Worm (Caenorhabditis elegans) whole organism, young adult: ENCODE results near the gene C29F3.7.
"Not testable (repeated sequence)": the region's sequence is repeated elsewhere in the genome, so short reads cannot be mapped to it uniquely, and the experiment has no call there.

ENCODE experiments used
- B0035.1 ChIP-seq: sonication (generic microtip); optimal IDR thresholded peaks from 2 replicates; lab custom pipeline; 2016; ENCODE audit warnings: missing genetic modification characterization, mild to moderate bottlenecking, missing compliant biosample characterization, missing genotype, missing genetic modification reagents
- C17E4.6 ChIP-seq: fragments of 200-800 bp; sonication (Bioruptor generic); IDR thresholded peaks from 2 replicates; pipeline ENCODE4 v1.3.6; 2022; ENCODE audit warnings: missing genetic modification reagents, missing genetic modification characterization, missing compliant biosample characterization
- F23B12.7 ChIP-seq: sonication (generic microtip); optimal IDR thresholded peaks from 2 replicates; lab custom pipeline; 2017; ENCODE audit warnings: missing genetic modification characterization, mild to moderate bottlenecking, missing compliant biosample characterization, antibody characterized with exemption, moderate library complexity; ENCODE audit not compliant: insufficient read depth
- F33H1.4 ChIP-seq: fragments of 200-800 bp; sonication (Bioruptor generic); IDR thresholded peaks from 2 replicates; pipeline ENCODE4 v1.3.6; 2022; ENCODE audit warnings: missing genetic modification reagents, missing genetic modification characterization, missing compliant biosample characterization
- F37B4.10 ChIP-seq: fragments of 200-800 bp; sonication (Bioruptor generic); IDR thresholded peaks from 2 replicates; pipeline ENCODE4 v1.3.6; 2022; ENCODE audit warnings: missing genetic modification characterization, missing compliant biosample characterization
- F39B2.1 ChIP-seq: fragments of 200-800 bp; sonication (Bioruptor generic); IDR thresholded peaks from 2 replicates; pipeline ENCODE4 v1.3.6; 2022; ENCODE audit warnings: missing genetic modification reagents, missing genetic modification characterization, missing compliant biosample characterization
- F55B11.4 ChIP-seq: sonication (generic microtip); optimal IDR thresholded peaks from 2 replicates; lab custom pipeline; 2016; ENCODE audit warnings: missing compliant biosample characterization, missing genetic modification characterization, borderline replicate concordance; ENCODE audit not compliant: insufficient read depth
- K12H6.12 ChIP-seq: fragments of 200-800 bp; sonication (Bioruptor generic); optimal IDR thresholded peaks from 2 replicates; lab custom pipeline; 2018; ENCODE audit warnings: mild to moderate bottlenecking, missing genetic modification characterization, missing compliant biosample characterization
- Y53F4B.3 ChIP-seq: fragments of 200-800 bp; sonication (Bioruptor generic); IDR thresholded peaks from 2 replicates; pipeline ENCODE4 v1.3.6; 2022; ENCODE audit warnings: missing genetic modification reagents, missing genetic modification characterization, missing compliant biosample characterization
- Y53G8AR.9 ChIP-seq: fragments of 200-800 bp; sonication (Bioruptor generic); conservative IDR thresholded peaks from 2 replicates; pipeline ENCODE4 v1.3.6; 2022; ENCODE audit warnings: missing genetic modification reagents, missing genetic modification characterization, missing compliant biosample characterization
- ZK185.1 ChIP-seq: sonication (generic microtip); optimal IDR thresholded peaks from 2 replicates; lab custom pipeline; 2016; ENCODE audit warnings: mild to moderate bottlenecking, missing genetic modification characterization, missing compliant biosample characterization; ENCODE audit not compliant: poor library complexity, severe bottlenecking
- ama-1 ChIP-seq, 3 experiments: fragments of 150-350 bp in 1 of 3; sonication (generic microtip) in 2 of 3; optimal IDR thresholded peaks; 2 replicates each; lab custom pipeline; 2014 to 2018; ENCODE audit warnings: missing biosample characterization in 2 of 3, missing genetic modification characterization in 2 of 3, missing genetic modification reagents in 2 of 3
- aptf-2 ChIP-seq: fragments of 200-800 bp; sonication (Bioruptor generic); conservative IDR thresholded peaks from 2 replicates; pipeline ENCODE4 v1.3.6; 2022; ENCODE audit warnings: missing genetic modification reagents, missing genetic modification characterization, missing compliant biosample characterization
- aptf-3 ChIP-seq: fragments of 200-800 bp; sonication (Bioruptor generic); IDR thresholded peaks from 2 replicates; pipeline ENCODE4 v1.3.6; 2022; ENCODE audit warnings: missing genetic modification characterization, missing compliant biosample characterization
- bed-1 ChIP-seq: fragments of 200-800 bp; sonication (Bioruptor generic); IDR thresholded peaks from 2 replicates; pipeline ENCODE4 v1.3.6; 2022; ENCODE audit warnings: missing genetic modification reagents, missing genetic modification characterization, missing compliant biosample characterization
- ceh-100 ChIP-seq: fragments of 200-800 bp; sonication (Bioruptor generic); IDR thresholded peaks from 2 replicates; pipeline ENCODE4 v1.3.6; 2022; ENCODE audit warnings: missing genetic modification reagents, missing genetic modification characterization, missing compliant biosample characterization
- ceh-91 ChIP-seq: fragments of 200-800 bp; sonication (Bioruptor generic); IDR thresholded peaks from 2 replicates; pipeline ENCODE4 v1.3.6; 2022; ENCODE audit warnings: missing genetic modification reagents, missing genetic modification characterization, missing compliant biosample characterization
- dpff-1 ChIP-seq: sonication (generic microtip); optimal IDR thresholded peaks from 2 replicates; lab custom pipeline; 2017; ENCODE audit warnings: mild to moderate bottlenecking, missing genetic modification characterization, missing compliant biosample characterization
- efl-1 ChIP-seq: fragments of 150-350 bp; optimal IDR thresholded peaks from 2 replicates; lab custom pipeline; 2014; ENCODE audit warnings: missing biosample characterization, missing genetic modification reagents, missing genetic modification characterization
- egrh-3 ChIP-seq: fragments of 200-800 bp; sonication (Bioruptor generic); IDR thresholded peaks from 2 replicates; pipeline ENCODE4 v1.3.6; 2022; ENCODE audit warnings: missing genetic modification reagents, missing genetic modification characterization, missing compliant biosample characterization
- ets-4 ChIP-seq: fragments of 200-800 bp; sonication (Bioruptor generic); optimal IDR thresholded peaks from 2 replicates; lab custom pipeline; 2018; ENCODE audit warnings: mild to moderate bottlenecking, missing genetic modification characterization, missing compliant biosample characterization
- fkh-3 ChIP-seq: sonication (generic microtip); optimal IDR thresholded peaks from 2 replicates; lab custom pipeline; 2016; ENCODE audit warnings: mild to moderate bottlenecking, missing genetic modification characterization, missing compliant biosample characterization
- hlh-26 ChIP-seq: fragments of 200-800 bp; sonication (Bioruptor generic); conservative IDR thresholded peaks from 2 replicates; pipeline ENCODE4 v1.3.6; 2022; ENCODE audit warnings: missing genetic modification reagents, missing genetic modification characterization, missing compliant biosample characterization
- lin-35 ChIP-seq, 3 experiments: fragments of 150-350 bp in 2 of 3; sonication (generic microtip) in 1 of 3; optimal IDR thresholded peaks; 2 replicates each; lab custom pipeline; 2014 to 2018; ENCODE audit warnings: missing biosample characterization in 3 of 3, missing genetic modification characterization in 3 of 3, missing genetic modification reagents in 3 of 3
- lir-1 ChIP-seq: fragments of 200-800 bp; sonication (Bioruptor generic); conservative IDR thresholded peaks from 2 replicates; pipeline ENCODE4 v1.3.6; 2022; ENCODE audit warnings: missing genetic modification reagents, missing genetic modification characterization, missing compliant biosample characterization
- mel-28 ChIP-seq: sonication (generic microtip); optimal IDR thresholded peaks from 2 replicates; lab custom pipeline; 2016; ENCODE audit warnings: borderline replicate concordance, mild to moderate bottlenecking, missing genetic modification characterization, missing compliant biosample characterization
- mes-4 ChIP-seq: sonication (generic microtip); optimal IDR thresholded peaks from 2 replicates; lab custom pipeline; 2016; ENCODE audit warnings: missing genotype, missing genetic modification characterization, missing compliant biosample characterization
- mxl-1 ChIP-seq: sonication (generic microtip); optimal IDR thresholded peaks from 2 replicates; lab custom pipeline; 2016; ENCODE audit warnings: missing genetic modification characterization, missing compliant biosample characterization
- nfya-2 ChIP-seq: fragments of 200-800 bp; sonication (Bioruptor generic); IDR thresholded peaks from 2 replicates; pipeline ENCODE4 v1.3.6; 2022; ENCODE audit warnings: missing genetic modification reagents, missing genetic modification characterization, missing compliant biosample characterization
- nhr-120 ChIP-seq: fragments of 200-800 bp; sonication (Bioruptor generic); IDR thresholded peaks from 2 replicates; pipeline ENCODE4 v1.3.6; 2022; ENCODE audit warnings: missing genetic modification characterization, missing compliant biosample characterization
- nhr-80 ChIP-seq: sonication (generic microtip); optimal IDR thresholded peaks from 2 replicates; lab custom pipeline; 2016; ENCODE audit warnings: missing genetic modification characterization, missing compliant biosample characterization
- snpc-4 ChIP-seq, 5 experiments: fragments of 150-350 bp in 1 of 5; sonication (generic microtip) in 4 of 5; optimal IDR thresholded peaks; 2 replicates each; lab custom pipeline; 2014 to 2018; ENCODE audit warnings: missing genetic modification characterization in 5 of 5, missing biosample characterization in 3 of 5, antibody characterized with exemption in 2 of 5, mild to moderate bottlenecking in 2 of 5, missing compliant biosample characterization in 2 of 5, missing genotype in 2 of 5, moderate library complexity in 2 of 5, missing genetic modification reagents in 1 of 5
- tbx-9 ChIP-seq: sonication (generic microtip); optimal IDR thresholded peaks from 2 replicates; lab custom pipeline; 2016; ENCODE audit warnings: borderline replicate concordance, missing genetic modification characterization, inconsistent platforms, missing compliant biosample characterization
- unc-130 ChIP-seq: sonication (generic microtip); optimal IDR thresholded peaks from 2 replicates; lab custom pipeline; 2016; ENCODE audit warnings: missing genetic modification reagents, missing genetic modification characterization, missing compliant biosample characterization
- xnd-1 ChIP-seq: sonication (generic microtip); optimal IDR thresholded peaks from 2 replicates; lab custom pipeline; 2016; ENCODE audit warnings: missing genotype, missing genetic modification reagents, missing genetic modification characterization, missing compliant biosample characterization
- zfh-2 ChIP-seq: fragments of 200-800 bp; sonication (Bioruptor generic); conservative IDR thresholded peaks from 2 replicates; pipeline ENCODE4 v1.3.6; 2022; ENCODE audit warnings: missing genetic modification reagents, missing genetic modification characterization, missing compliant biosample characterization
- zim-3 ChIP-seq: sonication (generic microtip); optimal IDR thresholded peaks from 2 replicates; lab custom pipeline; 2017; ENCODE audit warnings: mild to moderate bottlenecking, missing genetic modification characterization, moderate library complexity, missing compliant biosample characterization
- ztf-26 ChIP-seq: sonication (generic microtip); optimal IDR thresholded peaks from 2 replicates; lab custom pipeline; 2017; ENCODE audit warnings: missing genetic modification characterization, missing compliant biosample characterization
- ztf-28 ChIP-seq: fragments of 200-800 bp; sonication (Bioruptor generic); IDR thresholded peaks from 2 replicates; pipeline ENCODE4 v1.3.6; 2022; ENCODE audit warnings: missing genetic modification reagents, missing genetic modification characterization, missing compliant biosample characterization

Gene C29F3.7

DNA sequence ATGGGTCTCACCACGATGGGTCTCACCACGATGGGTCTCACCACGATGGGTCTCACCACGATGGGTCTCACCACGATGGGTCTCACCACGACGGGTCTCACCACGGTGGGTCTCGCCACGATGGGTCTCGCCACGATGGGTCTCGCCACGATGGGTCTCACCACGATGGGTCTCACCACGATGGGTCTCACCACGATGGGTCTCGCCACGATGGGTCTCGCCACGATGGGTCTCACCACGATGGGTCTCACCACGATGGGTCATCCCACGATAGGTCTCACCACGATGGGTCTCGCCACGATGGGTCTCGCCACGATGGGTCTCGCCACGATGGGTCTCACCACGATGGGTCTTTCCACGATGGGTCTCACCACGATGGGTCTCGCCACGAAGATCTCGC is 32.8 kb upstream of the C29F3.7 start:
- peak; percentile 68 for TF ChIP-seq F33H1.4 (GFP tag; lab: Robert Waterston, UW)
- TF ChIP-seq ztf-28 (GFP tag; lab: Robert Waterston, UW), result 0 out of 2 replicates have a peak, but pooled peaks have one; percentile 7
- peak; percentile 80 for TF ChIP-seq egrh-3 (GFP tag; lab: Robert Waterston, UW)
- TF ChIP-seq, all 124 proteins: peak for 3; not testable (repeated sequence) for 121

DNA sequence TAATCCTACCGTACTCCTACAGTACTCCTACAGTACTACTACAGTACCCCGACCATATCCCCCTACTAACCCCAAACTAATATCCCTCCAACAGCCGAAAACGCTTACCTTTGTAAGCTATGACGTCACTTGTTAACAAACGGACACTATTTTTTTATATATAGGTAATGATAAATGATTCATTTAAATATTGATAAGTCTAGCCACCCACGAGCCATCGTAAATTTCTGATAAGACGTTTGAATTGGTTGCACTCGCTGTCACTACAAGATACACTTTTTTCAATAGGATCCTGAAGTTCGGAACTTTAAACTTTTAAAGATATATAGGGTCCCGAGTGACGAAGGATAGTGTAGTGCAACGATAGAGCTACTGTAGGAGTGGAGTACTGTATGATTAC is 32.0 kb upstream of the C29F3.7 start, which contains the start of gene nhr-247:
nhr-247 (plus strand) TSS at position 330 of the 400 bp plus-strand sequence.
- not testable (repeated sequence) for TF ChIP-seq F55B11.4; F39B2.1 (GFP tag; lab: Robert Waterston, UW); ceh-100 (GFP tag; lab: Robert Waterston, UW)

DNA sequence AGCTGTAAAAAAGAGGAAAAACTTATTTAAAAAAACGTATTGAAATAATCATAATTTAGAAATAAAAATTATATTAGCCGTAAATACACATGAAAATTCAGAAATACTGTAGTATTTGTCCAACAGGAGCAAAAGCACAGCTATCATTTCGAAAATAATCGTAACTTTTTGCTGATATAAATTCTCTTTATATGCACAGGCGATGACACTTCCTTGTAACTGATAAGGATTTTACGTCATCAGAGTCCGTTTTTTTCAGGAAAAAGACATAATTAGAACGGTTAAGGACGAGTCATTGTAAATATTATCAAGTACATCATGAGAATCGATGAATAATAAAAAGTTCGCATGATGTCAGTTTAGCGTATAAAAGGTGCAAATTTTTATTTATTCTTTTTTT is 31.3 kb upstream of the C29F3.7 start:
- TF ChIP-seq nhr-80 (tag; lab: Kevin White, UChicago), result peak; percentile 23
- TF ChIP-seq aptf-3 (GFP tag; lab: Robert Waterston, UW), result no peak
- no peak for TF ChIP-seq bed-1
- TF ChIP-seq Y53G8AR.9 (GFP tag; lab: Robert Waterston, UW), result no peak
- TF ChIP-seq aptf-2, result no peak
- no peak for TF ChIP-seq B0035.1

DNA sequence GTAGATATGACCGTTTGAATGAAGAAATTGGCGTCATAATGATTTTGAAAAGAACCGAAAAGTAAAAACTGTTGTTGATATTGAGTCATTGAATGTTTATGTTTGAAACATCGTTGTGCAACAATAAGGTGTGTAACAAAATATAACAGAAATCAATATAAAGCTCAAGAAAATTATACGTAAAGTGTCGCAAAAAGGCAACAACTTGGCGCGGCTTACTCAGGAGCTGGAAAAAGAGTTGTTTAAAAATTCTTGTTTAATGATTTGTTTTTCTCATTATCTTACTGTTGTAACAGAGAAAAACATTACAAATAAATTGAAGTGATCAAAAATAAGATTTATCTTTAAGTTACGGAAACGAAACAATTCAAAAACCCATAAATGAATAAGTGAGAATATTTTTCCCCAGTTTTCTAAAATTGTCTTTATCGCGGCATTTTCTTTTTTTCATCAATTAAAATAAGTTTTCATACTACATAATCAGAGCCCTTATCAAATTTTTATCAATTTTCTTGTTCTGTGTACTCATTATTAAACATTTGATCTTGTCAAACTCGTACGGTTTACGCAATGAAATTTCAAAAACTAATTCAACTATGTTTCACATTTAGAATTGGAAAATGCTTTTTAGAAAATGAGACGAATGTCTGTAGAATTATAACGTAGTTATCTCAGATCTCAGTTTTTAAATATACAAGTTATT is 26.8 kb upstream of the C29F3.7 start, which contains the start of gene ZK1037.6:
ZK1037.6 (minus strand) TSS at position 51 of the 703 bp plus-strand sequence.
- TF ChIP-seq ama-1 (optimal IDR thresholded peaks at IDR 0.05; lab: Kevin White, UChicago) (no peak), ama-1 (GFP tag; optimal IDR thresholded peaks at IDR 0.05; lab: Kevin White, UChicago) (no peak), lin-35 (GFP tag; optimal IDR thresholded peaks at IDR 0.05; lab: Kevin White, UChicago) (no peak), mel-28 (tag; lab: Kevin White, UChicago) (no peak), ceh-91 (GFP tag; lab: Robert Waterston, UW) (no peak), tbx-9 (tag; lab: Kevin White, UChicago) (no peak), zfh-2 (GFP tag; lab: Robert Waterston, UW) (no peak), K12H6.12 (tag; lab: Kevin White, UChicago) (no peak), F37B4.10 (GFP tag; lab: Robert Waterston, UW) (no peak), Y53F4B.3 (GFP tag; lab: Robert Waterston, UW) (no peak), dpff-1 (tag; lab: Kevin White, UChicago) (no peak), zim-3 (tag; lab: Kevin White, UChicago) (no peak), ets-4 (GFP tag; lab: Kevin White, UChicago) (no peak), nfya-2 (GFP tag; lab: Robert Waterston, UW) (no peak), lir-1 (GFP tag; lab: Robert Waterston, UW) (no peak)
- TF ChIP-seq, all 124 proteins: peak for 0

DNA sequence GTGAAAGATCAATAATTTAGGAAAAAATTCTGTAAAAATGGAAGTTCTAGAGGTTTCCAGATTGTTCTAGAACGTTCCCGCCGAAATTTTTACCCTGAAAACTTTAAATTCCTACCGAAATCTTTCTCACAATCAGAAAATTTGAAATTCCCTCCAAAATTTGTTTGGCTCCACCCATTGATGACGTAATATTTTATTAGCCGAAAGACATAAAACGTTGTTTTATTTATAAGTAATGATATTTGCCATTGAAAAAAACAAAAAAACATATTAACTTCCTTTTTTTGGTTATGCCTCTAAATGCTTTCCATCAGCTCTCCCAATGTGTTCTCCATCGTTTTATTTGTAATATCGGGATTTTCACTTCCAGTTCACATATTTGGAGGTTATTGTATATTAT is 24.4 kb upstream of the C29F3.7 start, which contains the start of gene srh-295:
srh-295 (plus strand) TSS at position 301 of the 400 bp plus-strand sequence.
- TF ChIP-seq mes-4 (tag; lab: Kevin White, UChicago), result no peak
- no peak for TF ChIP-seq F23B12.7 (tag; lab: Kevin White, UChicago)
- no peak for TF ChIP-seq snpc-4 (GFP tag; optimal IDR thresholded peaks at IDR 0.05; lab: Kevin White, UChicago)
- TF ChIP-seq snpc-4 (tag; optimal IDR thresholded peaks at IDR 0.05; lab: Kevin White, UChicago), result no peak
- no peak for TF ChIP-seq xnd-1 (tag; lab: Kevin White, UChicago)
- no peak for TF ChIP-seq ZK185.1 (tag; lab: Kevin White, UChicago)
- TF ChIP-seq ceh-91 (GFP tag; lab: Robert Waterston, UW), result no peak
- no peak for TF ChIP-seq F37B4.10 (GFP tag; lab: Robert Waterston, UW)
- TF ChIP-seq fkh-3 (tag; lab: Kevin White, UChicago), result no peak
- TF ChIP-seq mxl-1, result no peak
- no peak for TF ChIP-seq nhr-120
- TF ChIP-seq hlh-26 (GFP tag; lab: Robert Waterston, UW), result no peak
- TF ChIP-seq efl-1, result no peak
- no peak for TF ChIP-seq C17E4.6 (GFP tag; lab: Robert Waterston, UW)
- TF ChIP-seq unc-130 (GFP tag; lab: Kevin White, UChicago), result no peak
- no peak for TF ChIP-seq ztf-28 (GFP tag; lab: Robert Waterston, UW)
- TF ChIP-seq ztf-26 (tag; lab: Kevin White, UChicago), result no peak
- no peak for TF ChIP-seq tbx-9 (tag; lab: Kevin White, UChicago)
